Worm (Caenorhabditis elegans) whole organism, late embryonic: ENCODE data around the gene nsun-1.

Experiments used
- C38D4.7 ChIP-seq: fragments of 200-800 bp; sonication (Bioruptor generic); optimal IDR thresholded peaks from 2 replicates; lab custom pipeline; 2018; ENCODE audit warnings: mild to moderate bottlenecking, missing genetic modification characterization, moderate library complexity, missing compliant biosample characterization
- F13H6.1 ChIP-seq: sonication (generic microtip); optimal IDR thresholded peaks from 2 replicates; lab custom pipeline; 2016; ENCODE audit warnings: missing genetic modification characterization, missing compliant biosample characterization
- K09A11.1 ChIP-seq: sonication (generic microtip); optimal IDR thresholded peaks from 2 replicates; lab custom pipeline; 2017; ENCODE audit warnings: antibody characterized with exemption, mild to moderate bottlenecking, missing genetic modification characterization, missing compliant biosample characterization; ENCODE audit not compliant: insufficient read depth
- dmd-4 ChIP-seq: sonication (generic microtip); optimal IDR thresholded peaks from 2 replicates; lab custom pipeline; 2016; ENCODE audit warnings: borderline replicate concordance, missing genetic modification characterization, missing compliant biosample characterization
- elt-2 ChIP-seq: sonication (generic microtip); optimal IDR thresholded peaks from 2 replicates; lab custom pipeline; 2016; ENCODE audit warnings: missing genetic modification reagents, missing genetic modification characterization, missing compliant biosample characterization
- hlh-30 ChIP-seq: sonication (generic microtip); optimal IDR thresholded peaks from 2 replicates; lab custom pipeline; 2017; ENCODE audit warnings: antibody characterized with exemption, missing genetic modification characterization, missing compliant biosample characterization; ENCODE audit not compliant: insufficient read depth
- nfya-1 ChIP-seq: sonication (generic microtip); optimal IDR thresholded peaks from 2 replicates; lab custom pipeline; 2017; ENCODE audit warnings: missing genetic modification characterization, mild to moderate bottlenecking, missing compliant biosample characterization, antibody characterized with exemption, moderate library complexity
- nhr-11 ChIP-seq: fragments of 150-350 bp; optimal IDR thresholded peaks from 2 replicates; lab custom pipeline; 2014; ENCODE audit warnings: missing biosample characterization, missing genetic modification characterization
- pha-4 ChIP-seq: fragments of 150-350 bp; optimal IDR thresholded peaks from 2 replicates; lab custom pipeline; 2018; ENCODE audit warnings: missing biosample characterization, missing genetic modification reagents, missing genetic modification characterization
- sox-2 ChIP-seq: fragments of 200-800 bp; sonication (Bioruptor generic); IDR thresholded peaks from 2 replicates; pipeline ENCODE4 v1.3.6; 2022; ENCODE audit warnings: missing genetic modification reagents, missing genetic modification characterization, missing compliant biosample characterization
- sox-4 ChIP-seq: sonication (generic microtip); optimal IDR thresholded peaks from 2 replicates; lab custom pipeline; 2017; ENCODE audit warnings: mild to moderate bottlenecking, missing genetic modification characterization, inconsistent platforms, missing compliant biosample characterization
- unc-86 ChIP-seq: sonication (generic microtip); optimal IDR thresholded peaks from 2 replicates; lab custom pipeline; 2016; ENCODE audit warnings: missing genetic modification characterization, missing compliant biosample characterization

DNA sequence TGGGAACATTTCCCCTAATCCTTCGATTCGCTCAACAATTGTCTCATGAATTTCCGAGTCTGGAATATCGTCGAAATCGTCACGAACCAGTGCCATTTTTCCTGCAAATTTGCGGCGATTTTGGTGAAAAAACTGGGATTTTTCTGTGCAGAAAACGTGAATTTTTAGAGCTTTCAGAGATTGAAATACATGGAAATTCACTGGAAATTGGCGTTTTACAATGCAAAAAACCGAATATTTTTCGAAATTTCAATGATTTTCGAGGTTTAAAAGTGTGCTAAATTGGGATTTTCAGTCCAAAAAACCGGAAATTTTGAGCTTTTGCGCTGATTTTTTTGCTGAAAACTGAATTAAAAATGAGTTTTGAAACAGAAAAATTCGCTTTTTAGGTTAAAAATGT is 5.4 kb downstream of the nsun-1 start, which contains the start of gene tomm-22:
- TF ChIP-seq C38D4.7 (GFP tag; lab: Kevin White, UChicago): no peak
- TF ChIP-seq elt-2 (tag; lab: Kevin White, UChicago): no peak
- no peak for TF ChIP-seq sox-4 (tag; lab: Kevin White, UChicago)
- no peak for TF ChIP-seq nfya-1 (tag; lab: Kevin White, UChicago)
- TF ChIP-seq nhr-11 (tag; lab: Kevin White, UChicago): no peak
- TF ChIP-seq K09A11.1 (tag; lab: Kevin White, UChicago): no peak
- TF ChIP-seq pha-4 (tag; lab: Kevin White, UChicago): no peak
- no peak for TF ChIP-seq F13H6.1 (tag; lab: Kevin White, UChicago)
- no peak for TF ChIP-seq hlh-30
- TF ChIP-seq sox-2 (GFP tag; lab: Robert Waterston, UW): no peak
- TF ChIP-seq unc-86 (tag; lab: Kevin White, UChicago): no peak
- no peak for TF ChIP-seq dmd-4 (tag; lab: Kevin White, UChicago)
